Fruit fly (Drosophila melanogaster) Kc167 (cell line): ENCODE measurements around the gene Helz.

Experiments used
- Myc ChIP-seq: fragments of >200 bp; optimal IDR thresholded peaks from 2 replicates; lab custom pipeline; 2017; ENCODE audit warnings: missing external identifiers
- Sin3A ChIP-seq: fragments of >200 bp; optimal IDR thresholded peaks from 2 replicates; lab custom pipeline; 2018; ENCODE audit warnings: missing external identifiers
- h ChIP-seq: fragments of >200 bp; optimal IDR thresholded peaks from 3 replicates; lab custom pipeline; 2018; ENCODE audit warnings: missing external identifiers
- insv ChIP-seq: fragments of >200 bp; optimal IDR thresholded peaks from 3 replicates; lab custom pipeline; 2018; ENCODE audit warnings: missing external identifiers
- psq ChIP-seq: fragments of >200 bp; optimal IDR thresholded peaks from 2 replicates; lab custom pipeline; 2017; ENCODE audit warnings: missing external identifiers
- ttk ChIP-seq: sonication (Bioruptor generic); optimal IDR thresholded peaks from 2 replicates; lab custom pipeline; 2017; ENCODE audit warnings: missing external identifiers

Gene Helz

dm6 chr3L:14783363-14783627 is 6.4 kb upstream of the Helz start:
- TF ChIP-seq psq (lab: Kevin White, UChicago) = no peak
- no peak for TF ChIP-seq insv (lab: Kevin White, UChicago)
- no peak for TF ChIP-seq h (lab: Kevin White, UChicago)
- TF ChIP-seq ttk (lab: Kevin White, UChicago) = no peak
- TF ChIP-seq Myc (lab: Kevin White, UChicago) = no peak
- TF ChIP-seq Sin3A (lab: Kevin White, UChicago) = no peak

- TF ChIP-seq h (lab: Kevin White, UChicago) (no peak), Sin3A (lab: Kevin White, UChicago) (no peak), insv (lab: Kevin White, UChicago) (no peak), Myc (lab: Kevin White, UChicago) (no peak), ttk (lab: Kevin White, UChicago) (no peak), psq (lab: Kevin White, UChicago) (no peak)
These were observed 5.3 kb upstream of the Helz start for dm6 chr3L:14784241-14784948.

- no peak for TF ChIP-seq h (lab: Kevin White, UChicago)
- no peak for TF ChIP-seq psq (lab: Kevin White, UChicago)
- no peak for TF ChIP-seq insv (lab: Kevin White, UChicago)
- TF ChIP-seq Myc (lab: Kevin White, UChicago) = no peak
- TF ChIP-seq Sin3A (lab: Kevin White, UChicago) = no peak
- no peak for TF ChIP-seq ttk (lab: Kevin White, UChicago)
These were observed 4.8 kb upstream of the Helz start for dm6 chr3L:14784949-14785408.

dm6 chr3L:14785492-14785916 is 4.2 kb upstream of the Helz start:
- no peak for TF ChIP-seq ttk (lab: Kevin White, UChicago)
- TF ChIP-seq Sin3A (lab: Kevin White, UChicago) = no peak
- no peak for TF ChIP-seq Myc (lab: Kevin White, UChicago)
- no peak for TF ChIP-seq psq (lab: Kevin White, UChicago)
- TF ChIP-seq insv (lab: Kevin White, UChicago) = no peak
- no peak for TF ChIP-seq h (lab: Kevin White, UChicago)

dm6 chr3L:14786230-14786850 is 3.4 kb upstream of the Helz start, which contains the start of the genes bmm and Tdrd3:
Gene bmm, minus strand, starts transcription at chr3L:14786412.
Gene Tdrd3, plus strand, starts transcription at chr3L:14786791.
- no peak for TF ChIP-seq ttk (lab: Kevin White, UChicago)
- TF ChIP-seq Sin3A (lab: Kevin White, UChicago) = no peak
- no peak for TF ChIP-seq h (lab: Kevin White, UChicago)
- TF ChIP-seq psq (lab: Kevin White, UChicago) = no peak
- TF ChIP-seq insv (lab: Kevin White, UChicago) = no peak
- no peak for TF ChIP-seq Myc (lab: Kevin White, UChicago)

dm6 chr3L:14790127-14790589 is 423 bp downstream of the Helz start:
- TF ChIP-seq h (lab: Kevin White, UChicago) (no peak), Myc (lab: Kevin White, UChicago) (no peak), Sin3A (lab: Kevin White, UChicago) (no peak), ttk (lab: Kevin White, UChicago) (no peak), insv (lab: Kevin White, UChicago) (no peak), psq (lab: Kevin White, UChicago) (no peak)

- TF ChIP-seq Myc (lab: Kevin White, UChicago) = no peak
- TF ChIP-seq h (lab: Kevin White, UChicago) = no peak
- no peak for TF ChIP-seq ttk (lab: Kevin White, UChicago)
- TF ChIP-seq insv (lab: Kevin White, UChicago) = no peak
These were observed 1.3 kb downstream of the Helz start for dm6 chr3L:14790849-14791646.

- TF ChIP-seq Sin3A (lab: Kevin White, UChicago) (no peak), Myc (lab: Kevin White, UChicago) (no peak), h (lab: Kevin White, UChicago) (no peak), insv (lab: Kevin White, UChicago) (no peak), ttk (lab: Kevin White, UChicago) (no peak), psq (lab: Kevin White, UChicago) (no peak)
These were observed 12.3 kb downstream of the Helz start, which contains the start of gene NHP2 for dm6 chr3L:14801854-14802616. Gene NHP2, minus strand, starts transcription at chr3L:14802168.

- TF ChIP-seq psq (lab: Kevin White, UChicago) = no peak
- TF ChIP-seq ttk (lab: Kevin White, UChicago) = no peak
- TF ChIP-seq h (lab: Kevin White, UChicago) = no peak
- TF ChIP-seq Myc (lab: Kevin White, UChicago) = no peak
- no peak for TF ChIP-seq Sin3A (lab: Kevin White, UChicago)
- no peak for TF ChIP-seq insv (lab: Kevin White, UChicago)
These were observed 13.5 kb downstream of the Helz start, which contains the start of gene gnu for dm6 chr3L:14803236-14803635. Gene gnu, minus strand, starts transcription at chr3L:14803360.

dm6 chr3L:14804724-14805221 is 15.0 kb downstream of the Helz start, which contains the start of gene CG17839:
Gene CG17839, plus strand, starts transcription at chr3L:14805136.
- TF ChIP-seq psq (lab: Kevin White, UChicago) (no peak), ttk (lab: Kevin White, UChicago) (no peak), Sin3A (lab: Kevin White, UChicago) (no peak), Myc (lab: Kevin White, UChicago) (no peak), insv (lab: Kevin White, UChicago) (no peak), h (lab: Kevin White, UChicago) (no peak)
